Fruit fly (Drosophila melanogaster) whole organism, embryonic: Measurements from ENCODE around the gene Cpr67Fa1.
A peak's percentile ranks its signal among the peaks of the same experiment; 100 is the strongest.

Source experiments
- Bteb2 ChIP-seq: fragments of 200-800 bp; sonication (Bioruptor generic); optimal IDR thresholded peaks from 2 replicates; lab custom pipeline; 2016; ENCODE audit warnings: missing biosample characterization, missing genetic modification characterization
- CG10209 ChIP-seq: fragments of 200-800 bp; sonication (Bioruptor generic); optimal IDR thresholded peaks from 3 replicates; lab custom pipeline; 2017; ENCODE audit warnings: missing biosample characterization, mild to moderate bottlenecking, missing genetic modification characterization, missing genetic modification reagents
- CG1024 ChIP-seq: fragments of 200-800 bp; sonication (Bioruptor generic); IDR thresholded peaks from 2 replicates; pipeline ENCODE4 v1.3.6; 2022; ENCODE audit warnings: missing biosample characterization, missing genetic modification characterization
- CG10979 ChIP-seq: fragments of 200-800 bp; sonication (Bioruptor generic); optimal IDR thresholded peaks from 2 replicates; lab custom pipeline; 2018; ENCODE audit warnings: missing biosample characterization, mild to moderate bottlenecking, missing genetic modification characterization, moderate library complexity
- CG11093 ChIP-seq: fragments of 200-800 bp; sonication (Bioruptor generic); IDR thresholded peaks from 3 replicates; pipeline ENCODE4 v1.3.6; 2022; ENCODE audit warnings: missing biosample characterization, missing genetic modification characterization
- CG12236 ChIP-seq: fragments of 200-800 bp; sonication (Bioruptor generic); optimal IDR thresholded peaks from 2 replicates; lab custom pipeline; 2016; ENCODE audit warnings: missing biosample characterization, missing genetic modification characterization
- CG12299 ChIP-seq: fragments of 200-800 bp; sonication (Bioruptor generic); optimal IDR thresholded peaks from 2 replicates; lab custom pipeline; 2018; ENCODE audit warnings: missing biosample characterization, mild to moderate bottlenecking, missing genetic modification characterization
- CG1602 ChIP-seq: fragments of 200-800 bp; sonication (Bioruptor generic); optimal IDR thresholded peaks from 3 replicates; lab custom pipeline; 2016; ENCODE audit warnings: missing biosample characterization, missing genetic modification characterization
- CG17568 ChIP-seq: fragments of 200-800 bp; sonication (Bioruptor generic); optimal IDR thresholded peaks from 2 replicates; lab custom pipeline; 2018; ENCODE audit warnings: missing biosample characterization, mild to moderate bottlenecking, missing genetic modification characterization, moderate library complexity
- CG17802 ChIP-seq: fragments of 200-800 bp; sonication (Bioruptor generic); optimal IDR thresholded peaks from 2 replicates; lab custom pipeline; 2018; ENCODE audit warnings: missing biosample characterization, mild to moderate bottlenecking, missing genetic modification characterization, moderate library complexity
- CG1792 ChIP-seq: fragments of 200-800 bp; sonication (Bioruptor generic); optimal IDR thresholded peaks from 2 replicates; lab custom pipeline; 2016; ENCODE audit warnings: missing biosample characterization, missing genetic modification characterization
- CG30403 ChIP-seq: fragments of 200-800 bp; sonication (Bioruptor generic); optimal IDR thresholded peaks from 3 replicates; lab custom pipeline; 2016; ENCODE audit warnings: missing biosample characterization, missing genetic modification characterization
- CG31388 ChIP-seq: fragments of 200-800 bp; sonication (Bioruptor generic); optimal IDR thresholded peaks from 2 replicates; lab custom pipeline; 2016; ENCODE audit warnings: missing biosample characterization, missing genetic modification characterization
- CG32532 ChIP-seq: fragments of 200-800 bp; sonication (Bioruptor generic); IDR thresholded peaks from 2 replicates; pipeline ENCODE4 v1.3.6; 2022; ENCODE audit warnings: missing biosample characterization, missing genetic modification characterization
- CG32772 ChIP-seq: fragments of 200-800 bp; sonication (Bioruptor generic); IDR thresholded peaks from 2 replicates; pipeline ENCODE4 v1.3.6; 2022; ENCODE audit warnings: missing biosample characterization, missing genetic modification characterization
- CG34376 ChIP-seq: fragments of 200-800 bp; sonication (Bioruptor generic); optimal IDR thresholded peaks from 2 replicates; lab custom pipeline; 2018; ENCODE audit warnings: missing biosample characterization, mild to moderate bottlenecking, missing genetic modification characterization
- CG4707 ChIP-seq: fragments of 200-800 bp; sonication (Bioruptor generic); optimal IDR thresholded peaks from 2 replicates; lab custom pipeline; 2018; ENCODE audit warnings: missing biosample characterization, mild to moderate bottlenecking, missing genetic modification characterization, moderate library complexity
- CG6791 ChIP-seq: fragments of 200-800 bp; sonication (Bioruptor generic); IDR thresholded peaks from 3 replicates; pipeline ENCODE4 v1.3.6; 2022; ENCODE audit warnings: missing biosample characterization, missing genetic modification characterization; ENCODE audit not compliant: partially characterized antibody
- CG8359 ChIP-seq: fragments of 200-800 bp; sonication (Bioruptor generic); optimal IDR thresholded peaks from 2 replicates; lab custom pipeline; 2017; ENCODE audit warnings: missing biosample characterization, mild to moderate bottlenecking, missing genetic modification characterization, borderline replicate concordance
- CG9437 ChIP-seq: fragments of 200-800 bp; sonication (Bioruptor generic); optimal IDR thresholded peaks from 2 replicates; lab custom pipeline; 2018; ENCODE audit warnings: missing biosample characterization, mild to moderate bottlenecking, missing genetic modification characterization
- CG9609 ChIP-seq: fragments of 200-800 bp; sonication (Bioruptor generic); optimal IDR thresholded peaks from 3 replicates; lab custom pipeline; 2016; ENCODE audit warnings: missing biosample characterization, missing genetic modification characterization
- CG9797 ChIP-seq: fragments of 200-800 bp; sonication (Bioruptor generic); optimal IDR thresholded peaks from 3 replicates; lab custom pipeline; 2018; ENCODE audit warnings: missing biosample characterization, mild to moderate bottlenecking, missing genetic modification characterization
- CoRest ChIP-seq: fragments of 200-800 bp; sonication (Bioruptor generic); optimal IDR thresholded peaks from 3 replicates; lab custom pipeline; 2018; ENCODE audit warnings: missing biosample characterization, mild to moderate bottlenecking, missing genetic modification characterization, moderate library complexity
- D ChIP-seq, 2 experiments: fragments of 200-800 bp in 1 of 2; fragments of >200 bp in 1 of 2; sonication (Bioruptor generic) in 1 of 2; optimal IDR thresholded peaks; 2 replicates in 1 of 2; 3 replicates in 1 of 2; lab custom pipeline; 2017; ENCODE audit warnings: mild to moderate bottlenecking in 1 of 2, missing biosample characterization in 1 of 2, missing genetic modification characterization in 1 of 2, missing genetic modification reagents in 1 of 2
- Hr3 ChIP-seq: fragments of 200-800 bp; sonication (Bioruptor generic); optimal IDR thresholded peaks from 3 replicates; lab custom pipeline; 2016; ENCODE audit warnings: missing biosample characterization, missing genetic modification characterization
- Jarid2 ChIP-seq: fragments of 200-800 bp; sonication (Bioruptor generic); optimal IDR thresholded peaks from 3 replicates; lab custom pipeline; 2017; ENCODE audit warnings: mild to moderate bottlenecking, missing biosample characterization, missing genetic modification reagents, missing genetic modification characterization
- Med ChIP-seq: fragments of 200-800 bp; sonication (Bioruptor generic); peaks from one replicate; lab custom pipeline; 2016; ENCODE audit warnings: missing biosample characterization, missing genetic modification characterization, mild to moderate bottlenecking, inconsistent platforms, moderate library complexity
- Optix ChIP-seq: fragments of 200-800 bp; sonication (Bioruptor generic); IDR thresholded peaks from 3 replicates; pipeline ENCODE4 v1.3.6; 2022; ENCODE audit warnings: missing biosample characterization, missing genetic modification characterization
- Pdp1 ChIP-seq, 2 experiments: fragments of 200-800 bp; sonication (Bioruptor generic); optimal IDR thresholded peaks; 3 replicates each; lab custom pipeline; 2016; ENCODE audit warnings: missing biosample characterization in 2 of 2, missing genetic modification characterization in 2 of 2, mild to moderate bottlenecking in 1 of 2, moderate library complexity in 1 of 2
- Ssrp ChIP-seq: fragments of 200-800 bp; sonication (Bioruptor generic); optimal IDR thresholded peaks from 2 replicates; lab custom pipeline; 2018; ENCODE audit warnings: missing biosample characterization, mild to moderate bottlenecking, missing genetic modification characterization, moderate library complexity
- ab ChIP-seq: fragments of 200-800 bp; sonication (Bioruptor generic); optimal IDR thresholded peaks from 2 replicates; lab custom pipeline; 2016; ENCODE audit warnings: missing biosample characterization, missing genetic modification characterization
- ac ChIP-seq: fragments of 200-800 bp; sonication (Bioruptor generic); optimal IDR thresholded peaks from 3 replicates; lab custom pipeline; 2017; ENCODE audit warnings: missing biosample characterization, mild to moderate bottlenecking, missing genetic modification characterization
- cato ChIP-seq: fragments of 200-800 bp; sonication (Bioruptor generic); optimal IDR thresholded peaks from 2 replicates; lab custom pipeline; 2016; ENCODE audit warnings: missing biosample characterization, missing genetic modification characterization, borderline replicate concordance
- cg ChIP-seq: fragments of 200-800 bp; sonication (Bioruptor generic); optimal IDR thresholded peaks from 3 replicates; lab custom pipeline; 2019; ENCODE audit warnings: missing biosample characterization, mild to moderate bottlenecking, missing genetic modification characterization, moderate library complexity
- dmrt99B ChIP-seq: fragments of 200-800 bp; sonication (Bioruptor generic); optimal IDR thresholded peaks from 2 replicates; lab custom pipeline; 2018; ENCODE audit warnings: missing biosample characterization, mild to moderate bottlenecking, missing genetic modification characterization, moderate library complexity
- esg ChIP-seq: fragments of 200-800 bp; sonication (Bioruptor generic); conservative IDR thresholded peaks from 2 replicates; pipeline ENCODE4 v1.3.6; 2022; ENCODE audit warnings: missing biosample characterization, missing genetic modification characterization
- gcm ChIP-seq: fragments of 200-800 bp; sonication (Bioruptor generic); optimal IDR thresholded peaks from 2 replicates; lab custom pipeline; 2019; ENCODE audit warnings: missing biosample characterization, mild to moderate bottlenecking, missing genetic modification characterization, moderate library complexity
- jigr1 ChIP-seq: fragments of 200-800 bp; sonication (Bioruptor generic); IDR thresholded peaks from 3 replicates; pipeline ENCODE4 v1.3.6; 2022; ENCODE audit warnings: missing biosample characterization, missing genetic modification characterization
- lola ChIP-seq, 3 experiments: fragments of >200 bp in 2 of 3; fragments of 200-800 bp in 1 of 3; sonication (Bioruptor generic) in 1 of 3; optimal IDR thresholded peaks; 2 replicates each; lab custom pipeline; 2017 to 2019; ENCODE audit warnings: missing biosample characterization in 3 of 3, missing genetic modification characterization in 3 of 3, mild to moderate bottlenecking in 1 of 3, moderate library complexity in 1 of 3
- oc ChIP-seq: fragments of 200-800 bp; sonication (Bioruptor generic); optimal IDR thresholded peaks from 2 replicates; lab custom pipeline; 2018; ENCODE audit warnings: missing biosample characterization, mild to moderate bottlenecking, missing genetic modification characterization, moderate library complexity
- pb ChIP-seq: fragments of 200-800 bp; sonication (Bioruptor generic); optimal IDR thresholded peaks from 3 replicates; lab custom pipeline; 2016; ENCODE audit warnings: missing biosample characterization, missing genetic modification characterization
- ranshi ChIP-seq: fragments of 200-800 bp; sonication (Bioruptor generic); IDR thresholded peaks from 2 replicates; pipeline ENCODE4 v1.3.6; 2022; ENCODE audit warnings: missing biosample characterization, missing genetic modification characterization
- salm ChIP-seq: fragments of 200-800 bp; sonication (Bioruptor generic); optimal IDR thresholded peaks from 2 replicates; lab custom pipeline; 2018; ENCODE audit warnings: missing biosample characterization, mild to moderate bottlenecking, missing genetic modification characterization
- slp2 ChIP-seq: fragments of 200-800 bp; sonication (Bioruptor generic); optimal IDR thresholded peaks from 2 replicates; lab custom pipeline; 2016; ENCODE audit warnings: missing biosample characterization, missing genetic modification characterization
- sug ChIP-seq: fragments of 200-800 bp; optimal IDR thresholded peaks from 2 replicates; lab custom pipeline; 2019; ENCODE audit warnings: missing biosample characterization, mild to moderate bottlenecking, missing genetic modification characterization, moderate library complexity
- tio ChIP-seq: fragments of 200-800 bp; sonication (Bioruptor generic); optimal IDR thresholded peaks from 2 replicates; lab custom pipeline; 2017; ENCODE audit warnings: missing biosample characterization, missing genetic modification characterization, inconsistent platforms
- vnd ChIP-seq: fragments of 200-800 bp; sonication (Bioruptor generic); IDR thresholded peaks from 3 replicates; pipeline ENCODE4 v1.3.6; 2022; ENCODE audit warnings: missing biosample characterization, missing genetic modification characterization; ENCODE audit not compliant: partially characterized antibody
- zfh2 ChIP-seq: fragments of 200-800 bp; sonication (Bioruptor generic); optimal IDR thresholded peaks from 2 replicates; lab custom pipeline; 2016; ENCODE audit warnings: missing biosample characterization, missing genetic modification characterization

The Cpr67Fa1 gene

DNA sequence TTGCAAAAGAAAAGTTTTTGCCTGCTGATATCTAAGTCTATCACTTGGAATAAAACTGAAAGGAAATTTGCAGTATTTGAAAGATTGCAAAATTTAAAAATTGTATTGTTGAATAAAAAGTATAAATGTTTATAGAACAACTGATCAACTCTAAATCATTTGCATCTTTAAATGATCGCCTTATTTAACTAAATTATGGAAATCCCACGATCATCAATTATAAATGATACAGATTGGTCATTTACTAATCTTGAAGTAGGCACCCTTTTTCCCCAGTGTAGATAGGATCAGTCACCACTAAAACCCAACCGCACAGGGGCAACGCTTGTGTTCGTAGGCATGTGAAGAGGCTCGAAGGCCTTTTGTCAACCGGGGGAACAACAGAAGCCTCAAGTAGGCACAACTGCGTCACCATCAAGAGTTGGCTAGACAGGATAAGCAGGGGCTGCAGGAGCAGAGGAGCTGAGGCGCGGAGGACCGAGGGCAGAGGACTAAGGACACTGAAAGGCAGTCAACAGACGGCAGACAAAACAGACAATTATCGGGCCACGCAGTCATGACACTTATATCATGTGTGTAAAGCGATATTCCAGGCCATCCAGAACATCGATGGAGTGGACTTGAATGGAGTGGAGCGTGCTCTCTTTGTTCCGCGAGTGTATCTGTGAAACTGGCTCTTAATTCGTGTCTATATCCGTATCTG, 41.8 kb upstream of the Cpr67Fa1 start:
- TF ChIP-seq CG9797 (GFP tag; lab: Kevin White, UChicago) (no peak), CG1792 (GFP tag; lab: Kevin White, UChicago) (no peak), Med (GFP tag; lab: Kevin White, UChicago) (peak; percentile 71), Pdp1 (GFP tag; optimal IDR thresholded peaks at IDR 0.05; lab: Kevin White, UChicago) (peak; percentile 9 to 19), CG17568 (GFP tag; lab: Kevin White, UChicago) (no peak), CG6791 (GFP tag; lab: Robert Waterston, UW) (peak; percentile 29; the same call in 1 of the 3 replicates), ab (no peak), CG30403 (GFP tag; lab: Kevin White, UChicago) (peak; percentile 37), ranshi (GFP tag; lab: Robert Waterston, UW) (0 out of 2 replicates have a peak, but pooled peaks have one; percentile 4), Optix (no peak), ac (GFP tag; lab: Kevin White, UChicago) (peak; percentile 73), dmrt99B (peak; percentile 5), CG32772 (GFP tag; lab: Robert Waterston, UW) (no peak), esg (GFP tag; lab: Robert Waterston, UW) (no peak), CG10979 (tag; lab: Kevin White, UChicago) (peak; percentile 75), CG1024 (GFP tag; lab: Robert Waterston, UW) (no peak), salm (tag; lab: Kevin White, UChicago) (no peak), slp2 (no peak), CG12299 (tag; lab: Kevin White, UChicago) (no peak), vnd (no peak), sug (tag; lab: Kevin White, UChicago) (no peak), CG34376 (no peak), lola (GFP tag; optimal IDR thresholded peaks at IDR 0.05; lab: Kevin White, UChicago) (peak in 1 of 3 experiments; percentile 84), D (optimal IDR thresholded peaks at IDR 0.05; lab: Kevin White, UChicago) (peak; percentile 73), D (GFP tag; optimal IDR thresholded peaks at IDR 0.05; lab: Kevin White, UChicago) (peak; percentile 58), CG12236 (no peak), CG4707 (GFP tag; lab: Kevin White, UChicago) (no peak), CG11093 (GFP tag; lab: Robert Waterston, UW) (no peak), CG1602 (GFP tag; lab: Kevin White, UChicago) (peak; percentile 8), CG32532 (GFP tag; lab: Robert Waterston, UW) (no peak), gcm (GFP tag; lab: Kevin White, UChicago) (peak; percentile 37), CG10209 (peak; percentile 48), zfh2 (no peak), CoRest (tag; lab: Kevin White, UChicago) (peak; percentile 45), CG9609 (GFP tag; lab: Kevin White, UChicago) (no peak), CG9437 (GFP tag; lab: Kevin White, UChicago) (no peak), Hr3 (GFP tag; lab: Kevin White, UChicago) (peak; percentile 25), Bteb2 (GFP tag; lab: Kevin White, UChicago) (no peak), CG31388 (no peak), jigr1 (GFP tag; lab: Robert Waterston, UW) (no peak), cato (GFP tag; lab: Kevin White, UChicago) (peak; percentile 2), Ssrp (peak; percentile 28), pb (GFP tag; lab: Kevin White, UChicago) (no peak), Jarid2 (GFP tag; lab: Kevin White, UChicago) (no peak), CG8359 (GFP tag; lab: Kevin White, UChicago) (peak; percentile 56), tio (GFP tag; lab: Kevin White, UChicago) (peak; percentile 39), cg (GFP tag; lab: Kevin White, UChicago) (no peak), CG17802 (tag; lab: Kevin White, UChicago) (no peak), oc (no peak)
